Fruit fly (Drosophila melanogaster): ENCODE measurements around the gene CG11656.
A peak's percentile ranks its signal among the peaks of the same experiment; 100 is the strongest.

CG11656 gene

DNA sequence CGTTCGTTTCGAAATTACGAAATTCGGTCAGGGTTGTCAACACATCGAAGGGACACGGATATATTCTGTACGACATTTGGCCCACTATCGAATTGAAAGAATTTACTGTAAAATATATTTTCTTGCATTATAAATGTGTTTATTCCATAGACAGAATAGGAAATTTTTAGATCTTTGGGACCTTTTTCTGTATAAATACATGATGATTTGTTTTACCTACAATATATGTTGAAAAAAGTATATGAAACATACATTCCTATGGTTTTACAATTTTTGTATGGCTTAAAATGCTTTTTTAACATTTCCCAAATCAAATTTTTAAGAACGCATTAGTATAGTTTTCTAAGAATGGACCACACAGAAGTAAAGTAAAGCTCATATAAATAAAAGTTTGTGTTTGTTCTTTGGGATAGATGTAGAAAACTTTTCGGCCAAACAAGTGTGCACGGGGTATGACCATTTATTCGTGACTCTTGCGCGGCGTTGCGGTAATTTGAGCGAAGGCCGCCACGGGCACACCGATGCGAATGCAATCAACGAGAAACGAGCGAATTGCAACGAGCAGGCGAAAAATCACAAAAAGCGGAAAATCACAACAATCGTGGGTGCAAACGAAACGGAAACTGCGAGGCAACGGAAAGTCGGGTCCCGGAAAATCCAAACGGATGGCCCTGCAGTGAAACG is 12.0 kb upstream of the CG11656 start, which contains the start of the genes CG17327, CG44194 and CG7518 (continued):
- TF ChIP-seq CG6654 (GFP tag; optimal IDR thresholded peaks at IDR 0.05), result no peak
- TF ChIP-seq CG10565 (GFP tag; optimal IDR thresholded peaks at IDR 0.05), result no peak
- TF ChIP-seq Hsf (GFP tag; optimal IDR thresholded peaks at IDR 0.05), result peak; percentile 26
- TF ChIP-seq Sox100B (GFP tag; optimal IDR thresholded peaks at IDR 0.05), result no peak
- peak; percentile 24; the same call in 1 of the 2 replicates for TF ChIP-seq E2f2 (GFP tag; IDR thresholded peaks at IDR 0.05)
- peak; percentile 70 for TF ChIP-seq CG12659 (GFP tag; optimal IDR thresholded peaks at IDR 0.05)
- TF ChIP-seq vfl (GFP tag; optimal IDR thresholded peaks at IDR 0.05), result no peak
- TF ChIP-seq tx (GFP tag; optimal IDR thresholded peaks at IDR 0.05), result peak; percentile 16
- TF ChIP-seq tll (GFP tag; optimal IDR thresholded peaks at IDR 0.05), result peak in 1 of 2 experiments; percentile 25
- TF ChIP-seq Doc2 (GFP tag; IDR thresholded peaks at IDR 0.05), result no peak
- peak; percentile 42; the same call in 1 of the 3 replicates for TF ChIP-seq CG6791 (GFP tag; IDR thresholded peaks at IDR 0.05; ENCODE audit: partially characterized antibody)
- TF ChIP-seq CG11085 (GFP tag; IDR thresholded peaks at IDR 0.05), result no peak
- no peak for TF ChIP-seq CG18262 (tag; optimal IDR thresholded peaks at IDR 0.05)
- no peak for TF ChIP-seq CG18619 (GFP tag; optimal IDR thresholded peaks at IDR 0.05)
- TF ChIP-seq Dek (tag; optimal IDR thresholded peaks at IDR 0.05), result peak; percentile 23
- no peak for TF ChIP-seq slp2 (GFP tag; optimal IDR thresholded peaks at IDR 0.05)
- TF ChIP-seq Hr51 (GFP tag; optimal IDR thresholded peaks at IDR 0.05), result no peak
- TF ChIP-seq al (GFP tag; IDR thresholded peaks at IDR 0.05), result peak; percentile 26; the same call in 1 of the 2 replicates

DNA sequence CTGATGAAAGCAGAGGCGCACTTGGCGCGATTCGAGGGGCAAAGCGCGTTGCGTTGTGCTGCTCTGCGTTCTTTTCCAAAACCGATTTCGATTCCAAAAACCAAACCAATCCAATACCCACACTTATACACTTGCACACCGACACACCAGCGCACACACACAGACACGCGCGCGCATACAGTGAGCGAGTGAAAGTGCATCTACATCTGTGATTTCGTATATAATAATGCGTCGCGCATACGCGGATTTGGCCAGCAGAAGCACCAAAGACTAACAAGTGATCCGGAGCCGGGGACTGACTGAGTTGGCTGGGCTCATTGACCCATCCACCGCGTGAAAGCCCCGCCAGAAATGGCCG is 11.5 kb upstream of the CG11656 start:
- no peak for TF ChIP-seq Blimp-1 (GFP tag; optimal IDR thresholded peaks at IDR 0.05)
- TF ChIP-seq Trl (optimal IDR thresholded peaks at IDR 0.05), result no peak
- TF ChIP-seq Trl (GFP tag; optimal IDR thresholded peaks at IDR 0.05), result no peak
- no peak for TF ChIP-seq Deaf1 (tag; optimal IDR thresholded peaks at IDR 0.05)
- no peak for TF ChIP-seq row (GFP tag; IDR thresholded peaks at IDR 0.05)
- no peak for TF ChIP-seq her (GFP tag; optimal IDR thresholded peaks at IDR 0.05)
- no peak for TF ChIP-seq CG7839 (tag; optimal IDR thresholded peaks at IDR 0.05)
- no peak for TF ChIP-seq gt (GFP tag; IDR thresholded peaks at IDR 0.05)
- TF ChIP-seq CG13894 (tag; optimal IDR thresholded peaks at IDR 0.05), result no peak
- TF ChIP-seq CG1603 (tag; optimal IDR thresholded peaks at IDR 0.05), result no peak
- TF ChIP-seq dysf (GFP tag; IDR thresholded peaks at IDR 0.05), result no peak
- no peak for TF ChIP-seq zfh2 (GFP tag; optimal IDR thresholded peaks at IDR 0.05)
- no peak for TF ChIP-seq MTF-1 (GFP tag; optimal IDR thresholded peaks at IDR 0.05; ENCODE audit: borderline replicate concordance)
- peak; percentile 22 for TF ChIP-seq Ets65A (GFP tag)
- TF ChIP-seq Opbp (GFP tag; IDR thresholded peaks at IDR 0.05; ENCODE audit: partially characterized antibody), result 0 out of 3 replicates have a peak, but pooled peaks have one; percentile 1
- peak; percentile 40 for TF ChIP-seq CG8478 (optimal IDR thresholded peaks at IDR 0.05)
- peak; percentile 97 for TF ChIP-seq CG8388 (GFP tag; optimal IDR thresholded peaks at IDR 0.05)
- TF ChIP-seq MESR4 (GFP tag; optimal IDR thresholded peaks at IDR 0.05), result peak; percentile 4
- no peak for TF ChIP-seq NFAT (GFP tag; IDR thresholded peaks at IDR 0.05)
- no peak for TF ChIP-seq CG10431 (GFP tag; optimal IDR thresholded peaks at IDR 0.05)
- no peak for TF ChIP-seq CG6813 (GFP tag; optimal IDR thresholded peaks at IDR 0.05)
- TF ChIP-seq CG3838 (GFP tag; optimal IDR thresholded peaks at IDR 0.05), result no peak
- no peak for TF ChIP-seq CG32767 (GFP tag; IDR thresholded peaks at IDR 0.05)
- TF ChIP-seq Rx (GFP tag; IDR thresholded peaks at IDR 0.05), result no peak
- peak; percentile 92 for TF ChIP-seq cg (GFP tag; optimal IDR thresholded peaks at IDR 0.05)
- TF ChIP-seq CG4617 (GFP tag; optimal IDR thresholded peaks at IDR 0.05; ENCODE audit: borderline replicate concordance), result peak; percentile 18

Measured in whole organism, embryonic.